Worm (Caenorhabditis elegans) whole organism, L4 larva: Measurements from ENCODE around the gene suf-1.

ENCODE experiments used
- D1046.2 ChIP-seq: fragments of 200-800 bp; sonication (Bioruptor generic); IDR thresholded peaks from 2 replicates; pipeline ENCODE4 v1.3.6; 2022; ENCODE audit warnings: missing genetic modification characterization, missing compliant biosample characterization
- F44E2.7 ChIP-seq: fragments of 200-800 bp; sonication (Bioruptor generic); IDR thresholded peaks from 2 replicates; pipeline ENCODE4 v2.1.2; 2022; ENCODE audit warnings: missing genetic modification characterization, missing compliant biosample characterization
- R02D3.7 ChIP-seq: fragments of 150-350 bp; sonication (generic microtip); optimal IDR thresholded peaks from 3 replicates; lab custom pipeline; 2014; ENCODE audit warnings: missing biosample characterization, missing genetic modification characterization
- T26A8.4 ChIP-seq: fragments of 200-800 bp; sonication (Bioruptor generic); IDR thresholded peaks from 2 replicates; pipeline ENCODE4 v1.3.6; 2022; ENCODE audit warnings: missing genetic modification characterization, missing compliant biosample characterization
- Y105C5A.15 ChIP-seq: fragments of 200-800 bp; sonication (Bioruptor generic); IDR thresholded peaks from 2 replicates; pipeline ENCODE4 v1.3.6; 2022; ENCODE audit warnings: missing genetic modification characterization, missing compliant biosample characterization
- Y48G9A.11 ChIP-seq: fragments of 200-800 bp; sonication (Bioruptor generic); IDR thresholded peaks from 2 replicates; pipeline ENCODE4 v1.3.6; 2022; ENCODE audit warnings: missing genetic modification reagents, missing genetic modification characterization, missing compliant biosample characterization
- Y75B8A.6 ChIP-seq: fragments of 200-800 bp; sonication (Bioruptor generic); IDR thresholded peaks from 2 replicates; pipeline ENCODE4 v1.3.6; 2022; ENCODE audit warnings: missing genetic modification reagents, missing genetic modification characterization, missing compliant biosample characterization
- ZK337.2 ChIP-seq: fragments of 200-800 bp; sonication (Bioruptor generic); IDR thresholded peaks from 2 replicates; pipeline ENCODE4 v1.3.6; 2022; ENCODE audit warnings: missing genetic modification reagents, missing genetic modification characterization, missing compliant biosample characterization
- ZK546.5 ChIP-seq, 2 experiments: sonication (generic microtip); optimal IDR thresholded peaks; 2 replicates each; lab custom pipeline; 2017; ENCODE audit warnings: missing biosample characterization in 2 of 2, missing genetic modification characterization in 2 of 2
- aha-1 ChIP-seq: fragments of 150-350 bp; peaks from one replicate; lab custom pipeline; 2014; ENCODE audit warnings: missing biosample characterization, missing genetic modification characterization
- ama-1 ChIP-seq: fragments of 150-350 bp; optimal IDR thresholded peaks from 2 replicates; lab custom pipeline; 2014; ENCODE audit warnings: inconsistent platforms, mixed read lengths
- arid-1 ChIP-seq: fragments of 200-800 bp; sonication (Bioruptor generic); conservative IDR thresholded peaks from 2 replicates; pipeline ENCODE4 v1.3.6; 2022; ENCODE audit warnings: missing genetic modification reagents, missing genetic modification characterization, missing compliant biosample characterization
- ceh-32 ChIP-seq: sonication (generic microtip); optimal IDR thresholded peaks from 2 replicates; lab custom pipeline; 2016; ENCODE audit warnings: mild to moderate bottlenecking, missing genetic modification characterization, missing compliant biosample characterization; ENCODE audit not compliant: poor library complexity
- ceh-44 ChIP-seq: fragments of 200-800 bp; sonication (Bioruptor generic); IDR thresholded peaks from 2 replicates; pipeline ENCODE4 v1.3.6; 2022; ENCODE audit warnings: missing genetic modification reagents, missing genetic modification characterization, missing compliant biosample characterization
- ceh-62 ChIP-seq: sonication (generic microtip); optimal IDR thresholded peaks from 2 replicates; lab custom pipeline; 2017; ENCODE audit warnings: missing biosample characterization, missing genetic modification characterization
- cey-2 ChIP-seq: sonication (generic microtip); optimal IDR thresholded peaks from 3 replicates; lab custom pipeline; 2017; ENCODE audit warnings: missing genetic modification characterization, mild to moderate bottlenecking, missing compliant biosample characterization, antibody characterized with exemption, borderline replicate concordance; ENCODE audit not compliant: insufficient read depth
- daf-16 ChIP-seq, 3 experiments: sonication (generic microtip); optimal IDR thresholded peaks; 2 replicates each; lab custom pipeline; 2016 to 2017; ENCODE audit warnings: missing genetic modification characterization in 3 of 3, missing genetic modification reagents in 3 of 3, mild to moderate bottlenecking in 2 of 3, missing compliant biosample characterization in 2 of 3, missing biosample characterization in 1 of 3, moderate library complexity in 1 of 3
- daf-8 ChIP-seq: fragments of 200-800 bp; sonication (Bioruptor generic); IDR thresholded peaks from 2 replicates; pipeline ENCODE4 v1.3.6; 2022; ENCODE audit warnings: missing genetic modification characterization, missing compliant biosample characterization
- dmd-9 ChIP-seq: fragments of 200-800 bp; sonication (Bioruptor generic); IDR thresholded peaks from 2 replicates; pipeline ENCODE4 v1.3.6; 2022; ENCODE audit warnings: missing genetic modification reagents, missing genetic modification characterization, missing compliant biosample characterization
- duxl-1 ChIP-seq: sonication (generic microtip); optimal IDR thresholded peaks from 2 replicates; lab custom pipeline; 2016; ENCODE audit warnings: mild to moderate bottlenecking, missing genetic modification characterization, moderate library complexity, missing compliant biosample characterization; ENCODE audit not compliant: poor library complexity
- egl-27 ChIP-seq: sonication (generic microtip); optimal IDR thresholded peaks from 3 replicates; lab custom pipeline; 2017; ENCODE audit warnings: missing biosample characterization, missing genetic modification reagents, missing genetic modification characterization
- fkh-10 ChIP-seq: fragments of 150-350 bp; optimal IDR thresholded peaks from 2 replicates; lab custom pipeline; 2014; ENCODE audit warnings: missing biosample characterization, missing genetic modification reagents, missing genetic modification characterization
- hif-1 ChIP-seq, 2 experiments: sonication (generic microtip); optimal IDR thresholded peaks; 2 replicates each; lab custom pipeline; 2016 to 2017; ENCODE audit warnings: missing compliant biosample characterization in 2 of 2, missing genetic modification characterization in 2 of 2, missing genetic modification reagents in 2 of 2, missing genotype in 2 of 2, mild to moderate bottlenecking in 1 of 2
- hlh-11 ChIP-seq: fragments of 200-800 bp; sonication (Bioruptor generic); optimal IDR thresholded peaks from 2 replicates; lab custom pipeline; 2018; ENCODE audit warnings: mild to moderate bottlenecking, missing genetic modification characterization, missing compliant biosample characterization
- jun-1 ChIP-seq: fragments of 150-350 bp; optimal IDR thresholded peaks from 2 replicates; lab custom pipeline; 2014; ENCODE audit warnings: missing biosample characterization, missing genetic modification reagents, missing genetic modification characterization
- lin-15B ChIP-seq: fragments of 150-350 bp; sonication (generic microtip); optimal IDR thresholded peaks from 3 replicates; lab custom pipeline; 2014; ENCODE audit warnings: missing biosample characterization, missing genetic modification characterization
- lin-38 ChIP-seq: fragments of 200-800 bp; sonication (Bioruptor generic); IDR thresholded peaks from 2 replicates; pipeline ENCODE4 v1.3.6; 2022; ENCODE audit warnings: missing genetic modification reagents, missing genetic modification characterization, missing compliant biosample characterization
- lir-3 ChIP-seq: sonication (generic microtip); optimal IDR thresholded peaks from 2 replicates; lab custom pipeline; 2016; ENCODE audit warnings: mild to moderate bottlenecking, missing genetic modification characterization, missing compliant biosample characterization
- lsy-2 ChIP-seq, 2 experiments: fragments of 150-350 bp in 1 of 2; sonication (generic microtip) in 1 of 2; optimal IDR thresholded peaks; 2 replicates each; lab custom pipeline; 2014 to 2017; ENCODE audit warnings: missing biosample characterization in 2 of 2, missing genetic modification characterization in 2 of 2
- madf-9 ChIP-seq: fragments of 200-800 bp; sonication (Bioruptor generic); conservative IDR thresholded peaks from 2 replicates; pipeline ENCODE4 v1.3.6; 2022; ENCODE audit warnings: missing genetic modification reagents, missing genetic modification characterization, missing compliant biosample characterization
- mdl-1 ChIP-seq, 2 experiments: fragments of 150-350 bp in 1 of 2; sonication (generic microtip) in 1 of 2; optimal IDR thresholded peaks; 2 replicates each; lab custom pipeline; 2014 to 2017; ENCODE audit warnings: missing biosample characterization in 2 of 2, missing genetic modification characterization in 2 of 2
- mep-1 ChIP-seq: fragments of 150-350 bp; sonication (generic microtip); optimal IDR thresholded peaks from 3 replicates; lab custom pipeline; 2014; ENCODE audit warnings: missing biosample characterization, missing genetic modification characterization
- mxl-2 ChIP-seq: fragments of 200-800 bp; sonication (Bioruptor generic); conservative IDR thresholded peaks from 2 replicates; pipeline ENCODE4 v1.3.6; 2022; ENCODE audit warnings: missing genetic modification reagents, missing genetic modification characterization, missing compliant biosample characterization
- nhr-10 ChIP-seq: fragments of 150-350 bp; optimal IDR thresholded peaks from 2 replicates; lab custom pipeline; 2014; ENCODE audit warnings: missing biosample characterization, missing genetic modification characterization
- nhr-25 ChIP-seq: sonication (generic microtip); optimal IDR thresholded peaks from 2 replicates; lab custom pipeline; 2017; ENCODE audit warnings: missing genetic modification characterization, mild to moderate bottlenecking, missing compliant biosample characterization, antibody characterized with exemption, moderate library complexity, borderline replicate concordance; ENCODE audit not compliant: insufficient read depth
- nhr-28 ChIP-seq: fragments of 150-350 bp; optimal IDR thresholded peaks from 2 replicates; lab custom pipeline; 2014; ENCODE audit warnings: missing biosample characterization, missing genetic modification characterization
- nhr-48 ChIP-seq: sonication (generic microtip); optimal IDR thresholded peaks from 2 replicates; lab custom pipeline; 2016; ENCODE audit warnings: mild to moderate bottlenecking, missing genetic modification characterization, missing compliant biosample characterization
- nhr-6 ChIP-seq: fragments of 150-350 bp; optimal IDR thresholded peaks from 2 replicates; lab custom pipeline; 2014; ENCODE audit warnings: missing biosample characterization, missing genetic modification characterization
- pha-4 ChIP-seq, 2 experiments: fragments of 150-350 bp in 1 of 2; fragments of 200-800 bp in 1 of 2; sonication (Bioruptor generic) in 1 of 2; IDR thresholded peaks in 1 of 2; optimal IDR thresholded peaks in 1 of 2; 2 replicates each; pipeline versions ENCODE4 v1.3.6 to Lab custom; 2014 to 2022; ENCODE audit warnings: missing genetic modification characterization in 2 of 2, missing genetic modification reagents in 2 of 2, missing biosample characterization in 1 of 2, missing compliant biosample characterization in 1 of 2
- php-3 ChIP-seq: fragments of 200-800 bp; sonication (Bioruptor generic); IDR thresholded peaks from 2 replicates; pipeline ENCODE4 v1.3.6; 2022; ENCODE audit warnings: missing genetic modification reagents, missing genetic modification characterization, missing compliant biosample characterization
- pqm-1 ChIP-seq: sonication (generic microtip); optimal IDR thresholded peaks from 2 replicates; lab custom pipeline; 2017; ENCODE audit warnings: missing biosample characterization, missing genetic modification characterization
- sdz-12 ChIP-seq: fragments of 200-800 bp; sonication (Bioruptor generic); optimal IDR thresholded peaks from 2 replicates; lab custom pipeline; 2018; ENCODE audit warnings: mild to moderate bottlenecking, missing genetic modification characterization, missing compliant biosample characterization
- skn-1 ChIP-seq: fragments of 150-350 bp; optimal IDR thresholded peaks from 2 replicates; lab custom pipeline; 2014; ENCODE audit warnings: missing biosample characterization, missing genetic modification characterization
- spr-3 ChIP-seq: fragments of 200-800 bp; sonication (Bioruptor generic); optimal IDR thresholded peaks from 2 replicates; lab custom pipeline; 2018; ENCODE audit warnings: mild to moderate bottlenecking, missing genetic modification characterization, missing compliant biosample characterization
- tag-97 ChIP-seq: fragments of 200-800 bp; sonication (Bioruptor generic); IDR thresholded peaks from 2 replicates; pipeline ENCODE4 v1.3.6; 2022; ENCODE audit warnings: missing genetic modification characterization, missing compliant biosample characterization
- unc-62 ChIP-seq, 3 experiments: fragments of 150-350 bp in 1 of 3; sonication (generic microtip); optimal IDR thresholded peaks in 2 of 3; peaks in 1 of 3; 1 replicate in 1 of 3; 2 replicates in 2 of 3; lab custom pipeline; 2014 to 2017; ENCODE audit warnings: missing biosample characterization in 3 of 3, missing genetic modification characterization in 3 of 3, missing genetic modification reagents in 3 of 3, missing genotype in 1 of 3
- zag-1 ChIP-seq: fragments of 150-350 bp; optimal IDR thresholded peaks from 2 replicates; lab custom pipeline; 2014; ENCODE audit warnings: missing biosample characterization, missing genetic modification characterization
- zip-2 ChIP-seq: fragments of 150-350 bp; optimal IDR thresholded peaks from 2 replicates; lab custom pipeline; 2014; ENCODE audit warnings: missing biosample characterization, missing genetic modification characterization
- ztf-11 ChIP-seq: fragments of 150-350 bp; optimal IDR thresholded peaks from 2 replicates; lab custom pipeline; 2014; ENCODE audit warnings: missing biosample characterization, missing genetic modification characterization

Gene suf-1

DNA sequence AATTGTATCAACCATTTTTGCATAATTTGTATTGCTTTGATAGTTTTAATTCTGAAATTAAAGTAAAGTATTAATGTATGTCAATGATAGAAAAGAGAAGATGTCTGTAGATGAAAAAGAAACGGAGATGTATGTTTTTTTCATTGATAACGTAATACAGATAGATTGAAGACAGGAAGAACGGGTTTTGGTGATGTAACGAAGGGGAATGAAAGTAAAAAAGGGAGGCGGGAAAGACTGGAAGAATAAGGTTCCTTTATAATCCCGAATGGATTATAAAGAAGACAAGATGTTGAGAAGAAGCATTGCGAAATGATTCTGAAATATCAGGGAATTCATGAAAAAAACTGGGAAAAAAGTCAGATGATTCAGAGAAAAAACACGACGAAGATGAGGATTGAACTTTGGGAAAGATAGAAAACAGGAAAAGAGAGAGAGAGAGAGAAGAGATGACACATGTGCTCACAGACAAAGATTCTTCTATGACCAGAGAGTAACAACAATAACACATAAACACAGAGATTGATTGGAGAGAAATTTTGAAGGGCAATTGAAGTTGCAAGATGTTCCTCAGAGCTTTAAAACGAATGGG is 18.5 kb upstream of the suf-1 start, which contains the start of gene F54C9.11 (continued):
- no peak for TF ChIP-seq ZK337.2
- TF ChIP-seq daf-8 (GFP tag; lab: Robert Waterston, UW): no peak
- no peak for TF ChIP-seq zip-2 (tag; lab: Kevin White, UChicago)
- peak in 1 of 2 experiments; percentile 45 for TF ChIP-seq lsy-2 (tag; optimal IDR thresholded peaks at IDR 0.05; lab: Kevin White, UChicago)
- no peak for TF ChIP-seq D1046.2
- no peak for TF ChIP-seq php-3 (GFP tag; lab: Robert Waterston, UW)
- TF ChIP-seq aha-1 (tag; lab: Kevin White, UChicago): no peak
- no peak for TF ChIP-seq lir-3 (tag; lab: Kevin White, UChicago)
- TF ChIP-seq egl-27 (tag; lab: Kevin White, UChicago): no peak
- TF ChIP-seq arid-1: no peak
- no peak for TF ChIP-seq R02D3.7
- no peak for TF ChIP-seq Y75B8A.6
- no peak for TF ChIP-seq mxl-2
- TF ChIP-seq hif-1 (tag; optimal IDR thresholded peaks at IDR 0.05; lab: Kevin White, UChicago): peak in 1 of 2 experiments; percentile 24
- TF ChIP-seq duxl-1 (tag; lab: Kevin White, UChicago): no peak
- no peak for TF ChIP-seq ceh-62 (tag; lab: Kevin White, UChicago)
- no peak for TF ChIP-seq ZK546.5 (tag; optimal IDR thresholded peaks at IDR 0.05; lab: Kevin White, UChicago)
- TF ChIP-seq fkh-10 (GFP tag; lab: Kevin White, UChicago): no peak
- TF ChIP-seq pqm-1: no peak
- TF ChIP-seq sdz-12 (GFP tag; lab: Kevin White, UChicago): no peak
- no peak for TF ChIP-seq ztf-11 (tag; lab: Kevin White, UChicago)
- TF ChIP-seq mdl-1 (tag; optimal IDR thresholded peaks at IDR 0.05; lab: Kevin White, UChicago): peak in 1 of 2 experiments; percentile 55
- TF ChIP-seq Y105C5A.15 (GFP tag; lab: Robert Waterston, UW): no peak
- peak in 1 of 2 experiments; percentile 57 for TF ChIP-seq daf-16 (GFP tag; optimal IDR thresholded peaks at IDR 0.05; lab: Kevin White, UChicago)
- TF ChIP-seq daf-16 (tag; optimal IDR thresholded peaks at IDR 0.05; lab: Kevin White, UChicago): no peak
- no peak for TF ChIP-seq ceh-32 (tag; lab: Kevin White, UChicago)
- no peak for TF ChIP-seq zag-1 (tag; lab: Kevin White, UChicago)
- peak; percentile 51 for TF ChIP-seq nhr-48 (tag; lab: Kevin White, UChicago)
- no peak for TF ChIP-seq Y48G9A.11 (GFP tag; lab: Robert Waterston, UW)
- TF ChIP-seq T26A8.4: peak; percentile 83; the same call in 1 of the 2 replicates
- TF ChIP-seq nhr-6 (tag; lab: Kevin White, UChicago): no peak
- no peak for TF ChIP-seq spr-3
- no peak for TF ChIP-seq pha-4 (GFP tag; IDR thresholded peaks at IDR 0.05; lab: Robert Waterston, UW)
- TF ChIP-seq pha-4 (tag; optimal IDR thresholded peaks at IDR 0.05; lab: Kevin White, UChicago): no peak
- TF ChIP-seq cey-2 (tag; lab: Kevin White, UChicago): no peak
- no peak for TF ChIP-seq ceh-44 (GFP tag; lab: Robert Waterston, UW)
- peak; percentile 53 for TF ChIP-seq mep-1 (tag; lab: Kevin White, UChicago)
- TF ChIP-seq tag-97 (GFP tag; lab: Robert Waterston, UW): no peak
- no peak for TF ChIP-seq nhr-25 (tag; lab: Kevin White, UChicago)
- no peak for TF ChIP-seq madf-9 (GFP tag; lab: Robert Waterston, UW)
- no peak for TF ChIP-seq nhr-10 (tag; lab: Kevin White, UChicago)
- TF ChIP-seq hlh-11 (tag; lab: Kevin White, UChicago): peak; percentile 65
- TF ChIP-seq dmd-9: no peak
- peak; percentile 16 for TF ChIP-seq nhr-28 (tag; lab: Kevin White, UChicago)
- no peak for TF ChIP-seq ama-1
- no peak for TF ChIP-seq lin-38 (GFP tag; lab: Robert Waterston, UW)
- TF ChIP-seq skn-1: no peak
- TF ChIP-seq F44E2.7 (GFP tag; lab: Robert Waterston, UW): no peak
- TF ChIP-seq lin-15B: no peak
- TF ChIP-seq jun-1 (tag; lab: Kevin White, UChicago): no peak
- TF ChIP-seq unc-62 (GFP tag; optimal IDR thresholded peaks at IDR 0.05 in 1 of 2; lab: Kevin White, UChicago): no peak
- no peak for TF ChIP-seq unc-62 (tag; optimal IDR thresholded peaks at IDR 0.05; lab: Kevin White, UChicago)
